Fruit fly (Drosophila melanogaster) whole organism, embryonic: ENCODE results near the gene CG5188.

Experiments used
- Atf3 ChIP-seq: fragments of 200-800 bp; sonication (Bioruptor generic); optimal IDR thresholded peaks from 3 replicates; lab custom pipeline; 2016; ENCODE audit warnings: missing biosample characterization, missing genetic modification characterization
- CG10565 ChIP-seq: fragments of 200-800 bp; sonication (Bioruptor generic); optimal IDR thresholded peaks from 3 replicates; lab custom pipeline; 2016; ENCODE audit warnings: missing biosample characterization, mild to moderate bottlenecking, missing genetic modification characterization
- CG11398 ChIP-seq: fragments of 200-800 bp; sonication (Bioruptor generic); optimal IDR thresholded peaks from 2 replicates; lab custom pipeline; 2016; ENCODE audit warnings: missing biosample characterization, missing genetic modification characterization
- CG11504 ChIP-seq: fragments of 200-800 bp; sonication (Bioruptor generic); optimal IDR thresholded peaks from 3 replicates; lab custom pipeline; 2019; ENCODE audit warnings: missing biosample characterization, mild to moderate bottlenecking, missing genetic modification characterization, moderate library complexity
- CG13775 ChIP-seq: fragments of 200-800 bp; sonication (Bioruptor generic); optimal IDR thresholded peaks from 3 replicates; lab custom pipeline; 2017; ENCODE audit warnings: missing biosample characterization, mild to moderate bottlenecking, missing genetic modification characterization
- CG15696 ChIP-seq: fragments of 200-800 bp; sonication (Bioruptor generic); optimal IDR thresholded peaks from 2 replicates; lab custom pipeline; 2019; ENCODE audit warnings: missing biosample characterization, mild to moderate bottlenecking, missing genetic modification characterization, moderate library complexity
- CG3281 ChIP-seq: fragments of 200-800 bp; sonication (Bioruptor generic); optimal IDR thresholded peaks from 3 replicates; lab custom pipeline; 2017; ENCODE audit warnings: missing biosample characterization, mild to moderate bottlenecking, missing genetic modification characterization
- CG4617 ChIP-seq: fragments of 200-800 bp; sonication (Bioruptor generic); optimal IDR thresholded peaks from 3 replicates; lab custom pipeline; 2016; ENCODE audit warnings: missing biosample characterization, missing genetic modification characterization, borderline replicate concordance
- CG6175 ChIP-seq: fragments of 200-800 bp; sonication (Bioruptor generic); IDR thresholded peaks from 3 replicates; pipeline ENCODE4 v1.3.6; 2022; ENCODE audit warnings: missing biosample characterization, missing genetic modification characterization
- CkIIα-i1 ChIP-seq: fragments of 200-800 bp; sonication (Bioruptor generic); IDR thresholded peaks from 2 replicates; pipeline ENCODE4 v1.3.6; 2022; ENCODE audit warnings: missing biosample characterization, missing genetic modification characterization
- Dek ChIP-seq: fragments of 200-800 bp; sonication (Bioruptor generic); optimal IDR thresholded peaks from 3 replicates; lab custom pipeline; 2019; ENCODE audit warnings: missing biosample characterization, mild to moderate bottlenecking, missing genetic modification characterization, moderate library complexity
- Doc2 ChIP-seq: fragments of 200-800 bp; sonication (Bioruptor generic); IDR thresholded peaks from 2 replicates; pipeline ENCODE4 v1.3.6; 2022; ENCODE audit warnings: missing biosample characterization, missing genetic modification characterization
- Dref ChIP-seq: fragments of 200-800 bp; sonication (Bioruptor generic); IDR thresholded peaks from 2 replicates; pipeline ENCODE4 v1.3.6; 2022; ENCODE audit warnings: missing biosample characterization, missing genetic modification characterization
- Eip74EF ChIP-seq, 2 experiments: fragments of 200-800 bp in 1 of 2; fragments of >200 bp in 1 of 2; sonication (Bioruptor generic) in 1 of 2; optimal IDR thresholded peaks; 2 replicates each; lab custom pipeline; 2017 to 2019; ENCODE audit warnings: missing biosample characterization in 2 of 2, missing genetic modification characterization in 2 of 2, mild to moderate bottlenecking in 1 of 2, moderate library complexity in 1 of 2
- Elba2 ChIP-seq: fragments of 200-800 bp; sonication (Bioruptor generic); optimal IDR thresholded peaks from 3 replicates; lab custom pipeline; 2016; ENCODE audit warnings: missing biosample characterization, missing genetic modification characterization
- Fer2 ChIP-seq: fragments of 200-800 bp; sonication (Bioruptor generic); optimal IDR thresholded peaks from 2 replicates; lab custom pipeline; 2018; ENCODE audit warnings: missing biosample characterization, mild to moderate bottlenecking, missing genetic modification characterization, moderate library complexity
- Fer3 ChIP-seq: fragments of 200-800 bp; sonication (Bioruptor generic); optimal IDR thresholded peaks from 2 replicates; lab custom pipeline; 2018; ENCODE audit warnings: missing biosample characterization, mild to moderate bottlenecking, missing genetic modification characterization, moderate library complexity
- H15 ChIP-seq: fragments of 200-800 bp; sonication (Bioruptor generic); IDR thresholded peaks from 3 replicates; pipeline ENCODE4 v1.3.6; 2022; ENCODE audit warnings: missing biosample characterization, missing genetic modification characterization
- Hey ChIP-seq: fragments of 200-800 bp; sonication (Bioruptor generic); optimal IDR thresholded peaks from 3 replicates; lab custom pipeline; 2018; ENCODE audit warnings: missing biosample characterization, mild to moderate bottlenecking, missing genetic modification characterization
- Hr39 ChIP-seq: fragments of >200 bp; optimal IDR thresholded peaks from 2 replicates; lab custom pipeline; 2017
- Hsf ChIP-seq: fragments of 200-800 bp; sonication (Bioruptor generic); optimal IDR thresholded peaks from 3 replicates; lab custom pipeline; 2016; ENCODE audit warnings: missing biosample characterization, missing genetic modification characterization
- MESR4 ChIP-seq: fragments of 200-800 bp; sonication (Bioruptor generic); optimal IDR thresholded peaks from 2 replicates; lab custom pipeline; 2018; ENCODE audit warnings: missing biosample characterization, mild to moderate bottlenecking, missing genetic modification characterization, moderate library complexity
- Nf-YA ChIP-seq: fragments of 200-800 bp; sonication (Bioruptor generic); IDR thresholded peaks from 2 replicates; pipeline ENCODE4 v1.3.6; 2022; ENCODE audit warnings: missing biosample characterization, missing genetic modification characterization
- NfI ChIP-seq: fragments of 200-800 bp; sonication (Bioruptor generic); optimal IDR thresholded peaks from 3 replicates; lab custom pipeline; 2018; ENCODE audit warnings: missing biosample characterization, mild to moderate bottlenecking, missing genetic modification characterization, moderate library complexity
- Pdp1 ChIP-seq, 2 experiments: fragments of 200-800 bp; sonication (Bioruptor generic); optimal IDR thresholded peaks; 3 replicates each; lab custom pipeline; 2016; ENCODE audit warnings: missing biosample characterization in 2 of 2, missing genetic modification characterization in 2 of 2, mild to moderate bottlenecking in 1 of 2, moderate library complexity in 1 of 2
- aop ChIP-seq: fragments of 200-800 bp; sonication (Bioruptor generic); IDR thresholded peaks from 2 replicates; pipeline ENCODE4 v1.3.6; 2022; ENCODE audit warnings: missing biosample characterization, missing genetic modification characterization
- chif ChIP-seq, 2 experiments: fragments of 200-800 bp; sonication (Bioruptor generic); optimal IDR thresholded peaks; 3 replicates each; lab custom pipeline; 2016; ENCODE audit warnings: missing biosample characterization in 2 of 2, missing genetic modification characterization in 2 of 2
- dysf ChIP-seq: fragments of 200-800 bp; sonication (Bioruptor generic); IDR thresholded peaks from 3 replicates; pipeline ENCODE4 v1.3.6; 2022; ENCODE audit warnings: missing biosample characterization, missing genetic modification characterization
- ftz-f1 ChIP-seq: fragments of 200-800 bp; sonication (Bioruptor generic); optimal IDR thresholded peaks from 2 replicates; lab custom pipeline; 2016; ENCODE audit warnings: missing biosample characterization, missing genetic modification characterization
- gcm2 ChIP-seq: fragments of 200-800 bp; sonication (Bioruptor generic); optimal IDR thresholded peaks from 2 replicates; lab custom pipeline; 2016; ENCODE audit warnings: missing biosample characterization, missing genetic modification characterization
- h ChIP-seq: fragments of >200 bp; optimal IDR thresholded peaks from 2 replicates; lab custom pipeline; 2017
- inv ChIP-seq: fragments of 200-800 bp; sonication (Bioruptor generic); IDR thresholded peaks from 2 replicates; pipeline ENCODE4 v1.3.6; 2022; ENCODE audit warnings: missing biosample characterization, missing genetic modification characterization; ENCODE audit not compliant: partially characterized antibody
- kay ChIP-seq: fragments of 200-800 bp; sonication (Bioruptor generic); optimal IDR thresholded peaks from 2 replicates; lab custom pipeline; 2016; ENCODE audit warnings: missing biosample characterization, missing genetic modification characterization
- mld ChIP-seq: fragments of 200-800 bp; sonication (Bioruptor generic); IDR thresholded peaks from 3 replicates; pipeline ENCODE4 v1.3.6; 2022; ENCODE audit warnings: missing biosample characterization, missing genetic modification characterization; ENCODE audit not compliant: partially characterized antibody
- pfk ChIP-seq: fragments of 200-800 bp; sonication (Bioruptor generic); optimal IDR thresholded peaks from 2 replicates; lab custom pipeline; 2018; ENCODE audit warnings: missing biosample characterization, mild to moderate bottlenecking, missing genetic modification characterization, moderate library complexity
- repo ChIP-seq: fragments of 200-800 bp; sonication (Bioruptor generic); optimal IDR thresholded peaks from 2 replicates; lab custom pipeline; 2016; ENCODE audit warnings: missing biosample characterization, missing genetic modification characterization
- sqz ChIP-seq: fragments of 200-800 bp; sonication (Bioruptor generic); optimal IDR thresholded peaks from 3 replicates; lab custom pipeline; 2018; ENCODE audit warnings: missing biosample characterization, mild to moderate bottlenecking, missing genetic modification characterization
- stwl ChIP-seq: fragments of 200-800 bp; sonication (Bioruptor generic); optimal IDR thresholded peaks from 3 replicates; lab custom pipeline; 2018; ENCODE audit warnings: missing biosample characterization, mild to moderate bottlenecking, missing genetic modification characterization, moderate library complexity
- yki ChIP-seq: fragments of >200 bp; optimal IDR thresholded peaks from 3 replicates; lab custom pipeline; 2018
- zfh1 ChIP-seq: fragments of 200-800 bp; sonication (Bioruptor generic); IDR thresholded peaks from 3 replicates; pipeline ENCODE4 v1.3.6; 2022; ENCODE audit warnings: missing biosample characterization, missing genetic modification characterization

The CG5188 gene

DNA sequence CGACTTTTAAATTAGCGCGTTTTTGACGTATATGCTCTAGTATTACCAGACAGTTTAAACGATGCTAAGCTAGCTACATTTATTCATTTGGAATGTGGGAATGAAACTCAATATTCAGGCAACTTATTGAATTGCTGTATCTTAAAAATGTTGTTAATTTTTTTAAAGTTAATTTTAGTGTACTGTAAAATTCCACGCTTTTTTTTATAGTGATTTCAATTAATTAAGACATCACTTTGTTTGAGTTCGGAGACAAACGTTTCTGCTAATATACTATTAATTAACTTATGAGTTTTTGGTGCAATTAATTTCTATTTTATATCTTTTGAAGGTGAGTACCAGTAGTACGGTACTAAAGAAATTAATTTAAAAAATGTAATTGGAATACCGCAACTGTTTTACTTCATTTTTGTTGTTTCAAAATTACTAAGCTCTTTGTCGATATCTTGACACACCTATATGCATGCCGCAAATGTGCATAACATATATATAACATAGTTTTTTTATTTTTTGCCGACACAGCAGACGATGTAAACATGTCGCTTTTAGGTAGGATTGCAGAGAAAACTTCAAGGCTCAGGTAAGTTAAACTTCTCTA is 42.3 kb upstream of the CG5188 start, which contains the start of the genes Cdk1 and mRpS7 (continued):
- TF ChIP-seq repo (GFP tag; lab: Kevin White, UChicago) (no peak), H15 (GFP tag; lab: Robert Waterston, UW) (peak; percentile 47; the same call in 1 of the 3 replicates), NfI (GFP tag; lab: Kevin White, UChicago) (peak; percentile 76), Hey (tag; lab: Kevin White, UChicago) (no peak), Dref (no peak), CG11398 (GFP tag; lab: Kevin White, UChicago) (no peak), Fer2 (peak; percentile 7), CG3281 (GFP tag; lab: Kevin White, UChicago) (peak; percentile 75), gcm2 (peak; percentile 13), Nf-YA (GFP tag; lab: Robert Waterston, UW) (no peak), CG6175 (GFP tag; lab: Robert Waterston, UW) (no peak), Hr39 (lab: Kevin White, UChicago) (no peak), CG4617 (peak; percentile 23), CG10565 (GFP tag; lab: Kevin White, UChicago) (peak; percentile 52), CkIIα-i1 (GFP tag; lab: Robert Waterston, UW) (no peak), kay (GFP tag; lab: Kevin White, UChicago) (no peak), Hsf (GFP tag; lab: Kevin White, UChicago) (peak; percentile 79), Eip74EF (GFP tag; optimal IDR thresholded peaks at IDR 0.05; lab: Kevin White, UChicago) (peak in 1 of 2 experiments; percentile 38), Elba2 (GFP tag; lab: Kevin White, UChicago) (peak; percentile 29), Atf3 (GFP tag; lab: Kevin White, UChicago) (peak; percentile 68), ftz-f1 (GFP tag; lab: Kevin White, UChicago) (no peak), h (lab: Kevin White, UChicago) (no peak), mld (GFP tag; lab: Robert Waterston, UW) (no peak), Pdp1 (GFP tag; optimal IDR thresholded peaks at IDR 0.05; lab: Kevin White, UChicago) (peak in 1 of 2 experiments; percentile 56), aop (no peak), chif (GFP tag; optimal IDR thresholded peaks at IDR 0.05; lab: Kevin White, UChicago) (peak; percentile 17 to 53), pfk (GFP tag; lab: Kevin White, UChicago) (peak; percentile 90), Dek (tag; lab: Kevin White, UChicago) (peak; percentile 81), Doc2 (GFP tag; lab: Robert Waterston, UW) (no peak), stwl (no peak), sqz (GFP tag; lab: Kevin White, UChicago) (peak; percentile 39), zfh1 (GFP tag; lab: Robert Waterston, UW) (peak; percentile 73), dysf (GFP tag; lab: Robert Waterston, UW) (peak; percentile 77; the same call in 2 of the 3 replicates), inv (GFP tag; lab: Robert Waterston, UW) (no peak), CG15696 (tag; lab: Kevin White, UChicago) (peak; percentile 60), CG11504 (peak; percentile 85), yki (lab: Kevin White, UChicago) (no peak), Fer3 (tag; lab: Kevin White, UChicago) (peak; percentile 74)
- TF ChIP-seq, all 482 proteins: peak for 295

- TF ChIP-seq Pdp1 (GFP tag; optimal IDR thresholded peaks at IDR 0.05; lab: Kevin White, UChicago), result peak in 1 of 2 experiments; percentile 93
- peak; percentile 49 for TF ChIP-seq MESR4 (GFP tag; lab: Kevin White, UChicago)
- no peak for TF ChIP-seq CG13775 (GFP tag; lab: Kevin White, UChicago)
- TF ChIP-seq, all 482 proteins: peak for 2
Measured at dm6 chr2L:10386824-10387223, 41.8 kb upstream of the CG5188 start.
